Worm (Caenorhabditis elegans) whole organism, L4/young adult: Measurements from ENCODE around the gene tin-9.1.

Experiments
- dao-5 ChIP-seq: sonication (generic microtip); optimal IDR thresholded peaks from 2 replicates; lab custom pipeline; 2016; ENCODE audit warnings: missing genotype, missing genetic modification characterization, moderate library complexity, missing compliant biosample characterization
- him-1 ChIP-seq: sonication (generic microtip); optimal IDR thresholded peaks from 2 replicates; lab custom pipeline; 2016; ENCODE audit warnings: missing genotype, missing genetic modification reagents, missing genetic modification characterization, missing compliant biosample characterization

DNA sequence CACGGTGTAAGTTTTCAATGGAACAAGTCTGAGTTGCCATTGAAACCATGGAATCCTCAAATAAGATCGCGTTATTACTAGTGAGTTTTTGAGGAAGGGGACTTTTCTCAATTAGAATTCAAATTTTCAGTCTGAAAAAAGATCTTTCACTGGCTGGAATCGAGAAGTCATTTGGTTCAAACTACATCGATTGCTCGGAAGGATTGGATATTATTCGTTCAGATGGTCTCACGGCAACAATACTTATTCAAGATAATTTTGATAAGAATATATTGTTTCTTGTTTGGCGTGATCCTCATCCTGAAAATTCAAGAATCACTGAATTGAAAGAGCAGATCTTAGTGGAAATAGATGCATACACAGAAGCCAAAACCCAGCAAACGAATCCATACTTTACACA lies 23.0 kb upstream of the tin-9.1 start:
- TF ChIP-seq him-1 (tag; lab: Kevin White, UChicago) (no peak), dao-5 (tag; lab: Kevin White, UChicago) (no peak)
